Worm (Caenorhabditis elegans) whole organism, L4 larva: ENCODE measurements around the gene idi-1.

Source experiments
- D1046.2 ChIP-seq: fragments of 200-800 bp; sonication (Bioruptor generic); IDR thresholded peaks from 2 replicates; pipeline ENCODE4 v1.3.6; 2022; ENCODE audit warnings: missing genetic modification characterization, missing compliant biosample characterization
- F10B5.3 ChIP-seq: sonication (generic microtip); optimal IDR thresholded peaks from 2 replicates; lab custom pipeline; 2016; ENCODE audit warnings: mild to moderate bottlenecking, missing genetic modification characterization, missing compliant biosample characterization
- F44E2.7 ChIP-seq: fragments of 200-800 bp; sonication (Bioruptor generic); IDR thresholded peaks from 2 replicates; pipeline ENCODE4 v2.1.2; 2022; ENCODE audit warnings: missing genetic modification characterization, missing compliant biosample characterization
- Y105C5A.15 ChIP-seq: fragments of 200-800 bp; sonication (Bioruptor generic); IDR thresholded peaks from 2 replicates; pipeline ENCODE4 v1.3.6; 2022; ENCODE audit warnings: missing genetic modification characterization, missing compliant biosample characterization
- Y75B8A.6 ChIP-seq: fragments of 200-800 bp; sonication (Bioruptor generic); IDR thresholded peaks from 2 replicates; pipeline ENCODE4 v1.3.6; 2022; ENCODE audit warnings: missing genetic modification reagents, missing genetic modification characterization, missing compliant biosample characterization
- ZK337.2 ChIP-seq: fragments of 200-800 bp; sonication (Bioruptor generic); IDR thresholded peaks from 2 replicates; pipeline ENCODE4 v1.3.6; 2022; ENCODE audit warnings: missing genetic modification reagents, missing genetic modification characterization, missing compliant biosample characterization
- ZK546.5 ChIP-seq, 2 experiments: sonication (generic microtip); optimal IDR thresholded peaks; 2 replicates each; lab custom pipeline; 2017; ENCODE audit warnings: missing biosample characterization in 2 of 2, missing genetic modification characterization in 2 of 2
- aha-1 ChIP-seq: fragments of 150-350 bp; peaks from one replicate; lab custom pipeline; 2014; ENCODE audit warnings: missing biosample characterization, missing genetic modification characterization
- arid-1 ChIP-seq: fragments of 200-800 bp; sonication (Bioruptor generic); conservative IDR thresholded peaks from 2 replicates; pipeline ENCODE4 v1.3.6; 2022; ENCODE audit warnings: missing genetic modification reagents, missing genetic modification characterization, missing compliant biosample characterization
- ceh-82 ChIP-seq: sonication (generic microtip); optimal IDR thresholded peaks from 2 replicates; lab custom pipeline; 2017; ENCODE audit warnings: missing biosample characterization, missing genetic modification characterization
- cey-2 ChIP-seq: sonication (generic microtip); optimal IDR thresholded peaks from 3 replicates; lab custom pipeline; 2017; ENCODE audit warnings: missing genetic modification characterization, mild to moderate bottlenecking, missing compliant biosample characterization, antibody characterized with exemption, borderline replicate concordance; ENCODE audit not compliant: insufficient read depth
- dmd-6 ChIP-seq: fragments of 200-800 bp; sonication (Bioruptor generic); IDR thresholded peaks from 2 replicates; pipeline ENCODE4 v1.3.6; 2022; ENCODE audit warnings: missing genetic modification reagents, missing genetic modification characterization, missing compliant biosample characterization
- dmd-8 ChIP-seq: fragments of 200-800 bp; sonication (Bioruptor generic); IDR thresholded peaks from 2 replicates; pipeline ENCODE4 v1.3.6; 2022; ENCODE audit warnings: missing genetic modification characterization, missing compliant biosample characterization
- dpl-1 ChIP-seq: fragments of 150-350 bp; optimal IDR thresholded peaks from 2 replicates; lab custom pipeline; 2014; ENCODE audit warnings: missing biosample characterization, missing genetic modification reagents, missing genetic modification characterization
- dve-1 ChIP-seq: sonication (generic microtip); optimal IDR thresholded peaks from 2 replicates; lab custom pipeline; 2017; ENCODE audit warnings: antibody characterized with exemption, mild to moderate bottlenecking, missing genetic modification characterization, missing compliant biosample characterization; ENCODE audit not compliant: insufficient read depth
- egl-27 ChIP-seq: sonication (generic microtip); optimal IDR thresholded peaks from 3 replicates; lab custom pipeline; 2017; ENCODE audit warnings: missing biosample characterization, missing genetic modification reagents, missing genetic modification characterization
- egl-43 ChIP-seq: fragments of 200-800 bp; sonication (Bioruptor generic); IDR thresholded peaks from 2 replicates; pipeline ENCODE4 v1.3.6; 2022; ENCODE audit warnings: missing genetic modification reagents, missing genetic modification characterization, missing compliant biosample characterization
- fos-1 ChIP-seq: fragments of 150-350 bp; optimal IDR thresholded peaks from 2 replicates; lab custom pipeline; 2014; ENCODE audit warnings: missing biosample characterization, missing genetic modification characterization
- hif-1 ChIP-seq, 2 experiments: sonication (generic microtip); optimal IDR thresholded peaks; 2 replicates each; lab custom pipeline; 2016 to 2017; ENCODE audit warnings: missing compliant biosample characterization in 2 of 2, missing genetic modification characterization in 2 of 2, missing genetic modification reagents in 2 of 2, missing genotype in 2 of 2, mild to moderate bottlenecking in 1 of 2
- hmg-1.1 ChIP-seq: fragments of 200-800 bp; sonication (Bioruptor generic); IDR thresholded peaks from 2 replicates; pipeline ENCODE4 v1.3.6; 2022; ENCODE audit warnings: missing genetic modification reagents, missing genetic modification characterization, missing compliant biosample characterization
- jun-1 ChIP-seq: fragments of 150-350 bp; optimal IDR thresholded peaks from 2 replicates; lab custom pipeline; 2014; ENCODE audit warnings: missing biosample characterization, missing genetic modification reagents, missing genetic modification characterization
- lin-13 ChIP-seq: fragments of 150-350 bp; optimal IDR thresholded peaks from 2 replicates; lab custom pipeline; 2014; ENCODE audit warnings: missing biosample characterization, missing genetic modification reagents, missing genetic modification characterization
- lin-15B ChIP-seq: fragments of 150-350 bp; sonication (generic microtip); optimal IDR thresholded peaks from 3 replicates; lab custom pipeline; 2014; ENCODE audit warnings: missing biosample characterization, missing genetic modification characterization
- madf-5 ChIP-seq, 2 experiments: fragments of 200-800 bp; sonication (Bioruptor generic); IDR thresholded peaks; 2 replicates each; pipeline ENCODE4 v1.3.6; 2022; ENCODE audit warnings: missing compliant biosample characterization in 2 of 2, missing genetic modification characterization in 2 of 2
- mdl-1 ChIP-seq, 2 experiments: fragments of 150-350 bp in 1 of 2; sonication (generic microtip) in 1 of 2; optimal IDR thresholded peaks; 2 replicates each; lab custom pipeline; 2014 to 2017; ENCODE audit warnings: missing biosample characterization in 2 of 2, missing genetic modification characterization in 2 of 2
- mdt-29 ChIP-seq: fragments of 200-800 bp; sonication (Bioruptor generic); IDR thresholded peaks from 2 replicates; pipeline ENCODE4 v1.3.6; 2022; ENCODE audit warnings: missing genetic modification reagents, missing genetic modification characterization, missing compliant biosample characterization
- mep-1 ChIP-seq: fragments of 150-350 bp; sonication (generic microtip); optimal IDR thresholded peaks from 3 replicates; lab custom pipeline; 2014; ENCODE audit warnings: missing biosample characterization, missing genetic modification characterization
- mxl-2 ChIP-seq: fragments of 200-800 bp; sonication (Bioruptor generic); conservative IDR thresholded peaks from 2 replicates; pipeline ENCODE4 v1.3.6; 2022; ENCODE audit warnings: missing genetic modification reagents, missing genetic modification characterization, missing compliant biosample characterization
- nhr-237 ChIP-seq: sonication (generic microtip); optimal IDR thresholded peaks from 2 replicates; lab custom pipeline; 2017; ENCODE audit warnings: missing biosample characterization, missing genetic modification characterization
- nhr-25 ChIP-seq: sonication (generic microtip); optimal IDR thresholded peaks from 2 replicates; lab custom pipeline; 2017; ENCODE audit warnings: missing genetic modification characterization, mild to moderate bottlenecking, missing compliant biosample characterization, antibody characterized with exemption, moderate library complexity, borderline replicate concordance; ENCODE audit not compliant: insufficient read depth
- nhr-28 ChIP-seq: fragments of 150-350 bp; optimal IDR thresholded peaks from 2 replicates; lab custom pipeline; 2014; ENCODE audit warnings: missing biosample characterization, missing genetic modification characterization
- nhr-42 ChIP-seq: fragments of 200-800 bp; sonication (Bioruptor generic); IDR thresholded peaks from 2 replicates; pipeline ENCODE4 v1.3.6; 2022; ENCODE audit warnings: missing genetic modification characterization, missing compliant biosample characterization
- nhr-48 ChIP-seq: sonication (generic microtip); optimal IDR thresholded peaks from 2 replicates; lab custom pipeline; 2016; ENCODE audit warnings: mild to moderate bottlenecking, missing genetic modification characterization, missing compliant biosample characterization
- nhr-76 ChIP-seq: fragments of 150-350 bp; optimal IDR thresholded peaks from 2 replicates; lab custom pipeline; 2014; ENCODE audit warnings: missing biosample characterization, missing genetic modification characterization
- nhr-77 ChIP-seq: fragments of 150-350 bp; optimal IDR thresholded peaks from 2 replicates; lab custom pipeline; 2014; ENCODE audit warnings: missing biosample characterization, missing genetic modification characterization
- pqm-1 ChIP-seq: sonication (generic microtip); optimal IDR thresholded peaks from 2 replicates; lab custom pipeline; 2017; ENCODE audit warnings: missing biosample characterization, missing genetic modification characterization
- rbr-2 ChIP-seq: sonication (generic microtip); optimal IDR thresholded peaks from 2 replicates; lab custom pipeline; 2016; ENCODE audit warnings: missing genotype, missing genetic modification characterization, missing compliant biosample characterization
- snpc-1.2 ChIP-seq: fragments of 200-800 bp; sonication (Bioruptor generic); IDR thresholded peaks from 2 replicates; pipeline ENCODE4 v1.3.6; 2022; ENCODE audit warnings: missing genetic modification reagents, missing genetic modification characterization, missing compliant biosample characterization
- snpc-4 ChIP-seq: fragments of 150-350 bp; optimal IDR thresholded peaks from 2 replicates; lab custom pipeline; 2014; ENCODE audit warnings: missing biosample characterization, missing genetic modification characterization
- spr-3 ChIP-seq: fragments of 200-800 bp; sonication (Bioruptor generic); optimal IDR thresholded peaks from 2 replicates; lab custom pipeline; 2018; ENCODE audit warnings: mild to moderate bottlenecking, missing genetic modification characterization, missing compliant biosample characterization
- tag-97 ChIP-seq: fragments of 200-800 bp; sonication (Bioruptor generic); IDR thresholded peaks from 2 replicates; pipeline ENCODE4 v1.3.6; 2022; ENCODE audit warnings: missing genetic modification characterization, missing compliant biosample characterization
- tra-1 ChIP-seq: fragments of 200-800 bp; sonication (Bioruptor generic); IDR thresholded peaks from 2 replicates; pipeline ENCODE4 v1.3.6; 2022; ENCODE audit warnings: missing genetic modification reagents, missing genetic modification characterization, missing compliant biosample characterization
- unc-39 ChIP-seq: sonication (generic microtip); optimal IDR thresholded peaks from 2 replicates; lab custom pipeline; 2017; ENCODE audit warnings: missing biosample characterization, missing genetic modification characterization
- unc-62 ChIP-seq, 3 experiments: fragments of 150-350 bp in 1 of 3; sonication (generic microtip); optimal IDR thresholded peaks in 2 of 3; peaks in 1 of 3; 1 replicate in 1 of 3; 2 replicates in 2 of 3; lab custom pipeline; 2014 to 2017; ENCODE audit warnings: missing biosample characterization in 3 of 3, missing genetic modification characterization in 3 of 3, missing genetic modification reagents in 3 of 3, missing genotype in 1 of 3
- zfp-2 ChIP-seq: sonication (generic microtip); optimal IDR thresholded peaks from 2 replicates; lab custom pipeline; 2016; ENCODE audit warnings: mild to moderate bottlenecking, missing genetic modification characterization, missing compliant biosample characterization
- zip-11 ChIP-seq: fragments of 200-800 bp; sonication (Bioruptor generic); IDR thresholded peaks from 2 replicates; pipeline ENCODE4 v1.3.6; 2022; ENCODE audit warnings: missing genetic modification characterization, missing compliant biosample characterization
- zip-2 ChIP-seq: fragments of 150-350 bp; optimal IDR thresholded peaks from 2 replicates; lab custom pipeline; 2014; ENCODE audit warnings: missing biosample characterization, missing genetic modification characterization
- ztf-7 ChIP-seq: fragments of 150-350 bp; optimal IDR thresholded peaks from 2 replicates; lab custom pipeline; 2014; ENCODE audit warnings: missing biosample characterization, missing genetic modification characterization

idi-1 gene

DNA sequence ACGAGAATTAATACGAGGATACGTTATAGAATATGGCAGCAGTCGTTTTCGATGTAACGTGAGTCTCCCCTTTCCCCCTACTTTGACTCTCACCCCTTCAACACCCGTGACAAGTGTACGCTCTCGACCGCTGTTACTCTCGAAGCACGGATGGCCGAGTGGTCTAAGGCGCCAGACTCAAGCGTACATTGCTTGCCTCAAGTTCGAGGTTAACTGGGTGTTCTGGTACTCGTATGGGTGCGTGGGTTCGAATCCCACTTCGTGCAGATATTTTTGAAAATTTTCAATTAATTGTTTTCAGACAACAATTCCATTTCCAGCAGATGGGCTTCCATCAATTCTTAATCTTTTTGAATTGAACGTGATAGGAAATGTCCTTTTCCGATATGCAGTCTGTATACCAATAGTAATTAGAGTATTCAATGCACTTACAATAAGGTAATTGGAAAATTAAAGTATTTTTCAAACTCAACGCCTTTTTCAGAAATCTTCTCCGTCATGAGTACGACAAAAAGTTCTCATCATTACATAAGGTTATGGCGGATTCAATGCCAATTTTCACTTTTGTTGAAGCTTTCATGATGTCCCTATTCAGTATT, 18.1 kb downstream of the idi-1 start (continued):
- TF ChIP-seq dpl-1 (GFP tag; lab: Kevin White, UChicago) (peak; percentile 50), mdl-1 (tag; optimal IDR thresholded peaks at IDR 0.05; lab: Kevin White, UChicago) (peak in 1 of 2 experiments; percentile 39), spr-3 (peak; percentile 60), ceh-82 (tag; lab: Kevin White, UChicago) (no peak), Y105C5A.15 (GFP tag; lab: Robert Waterston, UW) (peak; percentile 78; the same call in 1 of the 2 replicates), fos-1 (tag; lab: Kevin White, UChicago) (no peak), hmg-1.1 (peak; percentile 94), cey-2 (tag; lab: Kevin White, UChicago) (no peak), nhr-77 (tag; lab: Kevin White, UChicago) (peak; percentile 62), mdt-29 (GFP tag; lab: Robert Waterston, UW) (peak; percentile 68; the same call in 1 of the 2 replicates), unc-62 (GFP tag; optimal IDR thresholded peaks at IDR 0.05 in 1 of 2; lab: Kevin White, UChicago) (no peak), unc-62 (tag; optimal IDR thresholded peaks at IDR 0.05; lab: Kevin White, UChicago) (no peak), egl-27 (tag; lab: Kevin White, UChicago) (no peak), D1046.2 (GFP tag; lab: Robert Waterston, UW) (peak; percentile 87), jun-1 (no peak), ztf-7 (peak; percentile 53), mxl-2 (0 out of 2 replicates have a peak, but pooled peaks have one; percentile 56), nhr-28 (tag; lab: Kevin White, UChicago) (peak; percentile 33), hif-1 (tag; optimal IDR thresholded peaks at IDR 0.05; lab: Kevin White, UChicago) (peak in 1 of 2 experiments; percentile 31), snpc-1.2 (peak; percentile 69; the same call in 1 of the 2 replicates), F10B5.3 (tag; lab: Kevin White, UChicago) (no peak), zfp-2 (tag; lab: Kevin White, UChicago) (peak; percentile 53), zip-11 (GFP tag; lab: Robert Waterston, UW) (0 out of 2 replicates have a peak, but pooled peaks have one; percentile 45), Y75B8A.6 (no peak; the same call in 1 of the 2 replicates), madf-5 (GFP tag; IDR thresholded peaks at IDR 0.05; lab: Robert Waterston, UW) (peak; percentile 72 to 80; a peak in 2 of 4 replicates), mep-1 (tag; lab: Kevin White, UChicago) (peak; percentile 82), nhr-76 (no peak), dmd-8 (GFP tag; lab: Robert Waterston, UW) (peak; percentile 89), rbr-2 (tag; lab: Kevin White, UChicago) (peak; percentile 72), pqm-1 (tag; lab: Kevin White, UChicago) (no peak), arid-1 (GFP tag; lab: Robert Waterston, UW) (peak; percentile 87; the same call in 1 of the 2 replicates), zip-2 (tag; lab: Kevin White, UChicago) (no peak), dmd-6 (GFP tag; lab: Robert Waterston, UW) (peak; percentile 74), tag-97 (no peak), nhr-25 (tag; lab: Kevin White, UChicago) (no peak), nhr-48 (peak; percentile 49), tra-1 (peak; percentile 66), unc-39 (tag; lab: Kevin White, UChicago) (no peak), egl-43 (GFP tag; lab: Robert Waterston, UW) (peak; percentile 96), dve-1 (peak; percentile 58)

- TF ChIP-seq F44E2.7 (GFP tag; lab: Robert Waterston, UW) (no peak), dve-1 (no peak), nhr-42 (GFP tag; lab: Robert Waterston, UW) (no peak), mdl-1 (tag; optimal IDR thresholded peaks at IDR 0.05; lab: Kevin White, UChicago) (no peak), lin-13 (GFP tag; lab: Kevin White, UChicago) (no peak), nhr-237 (tag; lab: Kevin White, UChicago) (no peak), lin-15B (tag; lab: Kevin White, UChicago) (no peak), nhr-28 (tag; lab: Kevin White, UChicago) (no peak), ZK337.2 (GFP tag; lab: Robert Waterston, UW) (no peak), mdt-29 (GFP tag; lab: Robert Waterston, UW) (no peak), snpc-4 (no peak), aha-1 (peak; percentile 63), ZK546.5 (tag; optimal IDR thresholded peaks at IDR 0.05; lab: Kevin White, UChicago) (no peak), unc-62 (GFP tag; optimal IDR thresholded peaks at IDR 0.05 in 1 of 2; lab: Kevin White, UChicago) (peak in 1 of 2 experiments; percentile 52), unc-62 (tag; optimal IDR thresholded peaks at IDR 0.05; lab: Kevin White, UChicago) (no peak), nhr-76 (no peak)
Observed at ce11 chrIII:8111347-8111746, 19.8 kb downstream of the idi-1 start.
